Worm (Caenorhabditis elegans) whole organism, dauer: ENCODE measurements around the gene F55B11.3.
"Not testable (repeated sequence)": the region's sequence is repeated elsewhere in the genome, so short reads cannot be mapped to it uniquely, and the experiment has no call there.

Experiments used
- unc-62 ChIP-seq: sonication (generic microtip); optimal IDR thresholded peaks from 2 replicates; lab custom pipeline; 2017; ENCODE audit warnings: missing biosample characterization, missing genetic modification reagents, missing genetic modification characterization

Gene F55B11.3

ce11 chrIV:14413386-14413785 is 11.1 kb upstream of the F55B11.3 start:
- TF ChIP-seq unc-62 (GFP tag; lab: Kevin White, UChicago): no peak

DNA sequence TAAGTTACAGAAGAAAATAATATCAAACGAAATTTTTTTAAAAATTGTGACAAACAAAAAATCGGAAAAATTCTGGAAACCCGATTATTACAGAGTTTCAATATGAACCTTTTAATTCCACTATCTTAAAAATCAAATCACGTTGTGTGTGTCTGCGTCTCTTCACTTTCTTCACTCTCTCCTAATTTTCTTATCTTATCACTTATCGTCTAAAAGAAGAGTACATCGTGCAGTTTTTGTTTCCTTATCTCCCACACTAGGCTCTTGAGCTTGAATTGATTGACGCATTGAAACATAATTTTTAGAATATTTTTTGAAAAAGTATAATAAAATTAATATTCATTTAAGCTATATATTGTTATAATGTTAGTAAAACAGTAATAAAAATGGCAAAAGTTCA is 10.3 kb upstream of the F55B11.3 start:
- TF ChIP-seq unc-62 (GFP tag; lab: Kevin White, UChicago): no peak

DNA sequence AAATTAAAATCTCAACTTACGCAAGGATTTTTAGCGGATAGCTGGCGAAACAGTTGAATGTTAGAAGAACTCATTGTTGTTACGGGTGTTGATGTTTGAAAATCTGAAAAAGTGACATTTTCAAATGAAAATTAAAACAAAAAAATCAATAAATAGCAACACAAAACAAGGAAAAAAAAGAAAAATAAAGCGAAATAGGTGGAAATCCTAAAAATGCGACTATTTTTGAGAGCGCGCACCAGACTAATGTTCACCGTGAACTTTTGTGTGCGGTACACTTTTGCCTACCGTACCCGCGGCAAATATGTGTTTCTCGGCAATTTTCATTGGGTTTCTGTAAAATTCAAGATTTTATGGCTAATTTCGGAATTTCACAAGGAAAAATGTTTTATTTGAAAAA is 7.4 kb upstream of the F55B11.3 start, which contains the start of gene F55B11.6:
Gene F55B11.6, minus strand, starts transcription at position 101 of the 400 bp plus-strand sequence.
- TF ChIP-seq unc-62 (GFP tag; lab: Kevin White, UChicago): no peak

ce11 chrIV:14421938-14422337 is 2.6 kb upstream of the F55B11.3 start, which contains the start of gene F55B11.7:
Gene F55B11.7, minus strand, starts transcription at chrIV:14422038.
- no peak for TF ChIP-seq unc-62 (GFP tag; lab: Kevin White, UChicago)

ce11 chrIV:14423194-14423593 is 1.3 kb upstream of the F55B11.3 start, which contains the start of gene F55B11.2:
Gene F55B11.2, minus strand, starts transcription at chrIV:14423294.
- TF ChIP-seq unc-62 (GFP tag; lab: Kevin White, UChicago): no peak

DNA sequence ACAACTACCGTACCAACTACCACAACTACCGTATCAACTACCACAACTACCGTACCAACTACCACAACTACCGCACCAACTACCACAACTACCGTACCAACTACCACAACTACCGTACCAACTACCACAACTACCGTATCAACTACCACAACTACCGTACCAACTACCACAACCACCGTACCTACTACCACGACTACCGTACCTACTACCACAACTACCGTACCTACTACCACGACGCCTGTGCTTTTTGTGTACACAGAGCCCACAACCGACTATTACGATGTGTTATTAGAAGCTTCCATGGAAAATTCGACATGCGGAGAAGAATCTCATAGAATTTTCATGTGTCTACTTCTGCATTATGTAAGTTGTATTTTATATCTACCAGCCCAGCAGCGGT is 2.9 kb downstream of the F55B11.3 start, which contains the start of gene F55B11.5:
Gene F55B11.5, plus strand, starts transcription at position 301 of the 400 bp plus-strand sequence.
- TF ChIP-seq unc-62 (GFP tag; lab: Kevin White, UChicago): not testable (repeated sequence)

ce11 chrIV:14430853-14431252 is 6.4 kb downstream of the F55B11.3 start, which contains the start of gene F55B11.4:
Gene F55B11.4, minus strand, starts transcription at chrIV:14430920.
- no peak for TF ChIP-seq unc-62 (GFP tag; lab: Kevin White, UChicago)

DNA sequence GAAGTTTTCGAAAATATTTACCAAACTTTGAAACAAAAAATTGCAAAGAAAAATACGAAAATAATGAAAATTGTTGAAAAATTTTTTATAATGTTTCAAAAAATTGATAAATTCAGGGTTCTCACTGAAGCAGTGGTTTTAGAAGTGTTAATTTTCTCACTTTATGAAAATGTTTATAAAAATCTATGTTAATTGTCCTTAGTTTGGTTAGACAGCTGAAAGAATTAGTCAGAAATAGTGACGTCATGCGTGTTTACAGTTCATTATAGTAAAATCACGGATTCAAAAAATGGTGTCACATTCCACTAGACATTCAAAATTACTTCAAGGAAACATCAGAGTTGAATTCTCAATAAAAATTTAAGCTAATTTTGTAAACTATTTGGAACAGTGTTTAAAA is 11.4 kb downstream of the F55B11.3 start:
- no peak for TF ChIP-seq unc-62 (GFP tag; lab: Kevin White, UChicago)

- TF ChIP-seq unc-62 (GFP tag; lab: Kevin White, UChicago): no peak
Measured at ce11 chrIV:14437391-14437790, 12.9 kb downstream of the F55B11.3 start.

- TF ChIP-seq unc-62 (GFP tag; lab: Kevin White, UChicago): no peak
Measured at ce11 chrIV:14444077-14444476, 19.6 kb downstream of the F55B11.3 start, which contains the start of gene tra-3. Gene tra-3, minus strand, starts transcription at chrIV:14444183.

- no peak for TF ChIP-seq unc-62 (GFP tag; lab: Kevin White, UChicago)
Measured at ce11 chrIV:14445191-14445795, 20.8 kb downstream of the F55B11.3 start.

ce11 chrIV:14456667-14457066 is 32.2 kb downstream of the F55B11.3 start, which contains the start of gene nspg-9:
Gene nspg-9, plus strand, starts transcription at chrIV:14456900.
- TF ChIP-seq unc-62 (GFP tag; lab: Kevin White, UChicago): no peak

DNA sequence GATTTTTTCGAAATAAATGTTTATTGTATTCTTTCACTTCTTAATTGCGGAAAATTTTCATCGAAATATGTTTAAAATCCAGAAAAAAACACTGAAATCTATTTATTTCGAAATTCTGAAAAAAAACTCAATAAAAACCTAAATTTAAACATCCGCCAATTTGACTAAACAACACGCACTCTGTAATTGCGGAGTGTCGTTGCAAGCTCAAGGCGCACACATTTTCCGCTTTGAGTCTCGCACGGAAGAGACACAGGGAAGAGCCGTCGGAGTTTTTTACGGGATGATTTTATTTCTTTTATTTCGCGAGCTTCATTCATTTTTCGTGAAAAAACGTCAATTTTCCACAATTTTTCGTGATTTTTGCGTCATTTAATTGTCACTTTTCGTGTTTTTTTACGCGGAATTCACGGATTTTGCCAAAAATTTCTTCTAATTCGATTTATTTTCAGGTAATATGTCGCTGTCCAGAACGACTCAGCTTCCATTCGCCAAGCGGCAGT is 39.6 kb downstream of the F55B11.3 start, which contains the start of gene dld-1:
Gene dld-1, plus strand, starts transcription at position 453 of the 503 bp plus-strand sequence.
- TF ChIP-seq unc-62 (GFP tag; lab: Kevin White, UChicago): no peak

ce11 chrIV:14466048-14466447 is 41.6 kb downstream of the F55B11.3 start:
- TF ChIP-seq unc-62 (GFP tag; lab: Kevin White, UChicago): no peak

- TF ChIP-seq unc-62 (GFP tag; lab: Kevin White, UChicago): no peak
Measured at ce11 chrIV:14466837-14467236, 42.3 kb downstream of the F55B11.3 start.

DNA sequence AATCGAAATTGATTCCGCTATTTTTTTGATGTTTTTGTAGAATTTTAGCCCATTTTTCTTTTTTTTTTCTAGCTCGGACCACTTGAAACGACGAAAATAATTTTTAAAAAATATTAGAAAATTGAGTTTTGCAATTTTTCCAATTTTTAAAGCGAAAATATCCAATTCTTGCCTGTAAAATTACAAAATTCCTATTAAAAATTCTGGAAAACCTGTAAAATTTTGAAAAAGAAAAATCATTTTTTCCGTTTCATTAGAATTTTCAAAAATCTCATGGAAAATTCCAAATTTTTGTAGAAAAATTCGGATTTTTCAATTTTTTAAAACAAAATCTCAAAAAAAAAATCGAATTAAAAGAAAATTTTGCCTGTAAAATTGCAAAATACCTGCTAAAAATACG is 44.5 kb downstream of the F55B11.3 start:
- no peak for TF ChIP-seq unc-62 (GFP tag; lab: Kevin White, UChicago)
